Fruit fly (Drosophila melanogaster) whole organism, prepupa: Measurements from ENCODE around the gene CG1299.

Experiments
- CG10631 ChIP-seq: fragments of 200-800 bp; sonication (Bioruptor generic); optimal IDR thresholded peaks from 2 replicates; lab custom pipeline; 2016; ENCODE audit warnings: missing biosample characterization, missing genetic modification characterization
- CG10669 ChIP-seq: fragments of 200-800 bp; sonication (Bioruptor generic); optimal IDR thresholded peaks from 3 replicates; lab custom pipeline; 2018; ENCODE audit warnings: missing biosample characterization, mild to moderate bottlenecking, missing genetic modification characterization, moderate library complexity
- CG11762 ChIP-seq: fragments of 200-800 bp; sonication (Bioruptor generic); optimal IDR thresholded peaks from 3 replicates; lab custom pipeline; 2016; ENCODE audit warnings: missing biosample characterization, missing genetic modification characterization; ENCODE audit not compliant: insufficient read depth
- CG15336 ChIP-seq: fragments of 200-800 bp; sonication (Bioruptor generic); IDR thresholded peaks from 2 replicates; pipeline ENCODE4 v1.3.6; 2022; ENCODE audit warnings: missing biosample characterization, missing genetic modification characterization
- CG1621 ChIP-seq: fragments of 200-800 bp; sonication (Bioruptor generic); optimal IDR thresholded peaks from 3 replicates; lab custom pipeline; 2018; ENCODE audit warnings: missing biosample characterization, mild to moderate bottlenecking, missing genetic modification characterization
- CG3032 ChIP-seq: fragments of 200-800 bp; optimal IDR thresholded peaks from 2 replicates; lab custom pipeline; 2019; ENCODE audit warnings: missing biosample characterization, mild to moderate bottlenecking, missing genetic modification characterization, moderate library complexity
- CG31627 ChIP-seq: fragments of 200-800 bp; sonication (Bioruptor generic); optimal IDR thresholded peaks from 3 replicates; lab custom pipeline; 2016; ENCODE audit warnings: missing biosample characterization, missing genetic modification characterization
- CG32006 ChIP-seq: fragments of 200-800 bp; sonication (Bioruptor generic); optimal IDR thresholded peaks from 3 replicates; lab custom pipeline; 2017; ENCODE audit warnings: missing biosample characterization, mild to moderate bottlenecking, missing genetic modification characterization
- CG3919 ChIP-seq: fragments of 200-800 bp; sonication (Bioruptor generic); optimal IDR thresholded peaks from 3 replicates; lab custom pipeline; 2016; ENCODE audit warnings: missing biosample characterization, missing genetic modification characterization
- CG4318 ChIP-seq: fragments of 200-800 bp; sonication (Bioruptor generic); optimal IDR thresholded peaks from 3 replicates; lab custom pipeline; 2017; ENCODE audit warnings: missing biosample characterization, mild to moderate bottlenecking, missing genetic modification characterization
- CG6163 ChIP-seq: fragments of 200-800 bp; sonication (Bioruptor generic); IDR thresholded peaks from 3 replicates; pipeline ENCODE4 v1.3.6; 2022; ENCODE audit warnings: missing biosample characterization, missing genetic modification characterization
- CG6276 ChIP-seq: fragments of 200-800 bp; sonication (Bioruptor generic); optimal IDR thresholded peaks from 2 replicates; lab custom pipeline; 2017; ENCODE audit warnings: missing biosample characterization, mild to moderate bottlenecking, missing genetic modification characterization
- CG6792 ChIP-seq: fragments of 200-800 bp; sonication (Bioruptor generic); optimal IDR thresholded peaks from 3 replicates; lab custom pipeline; 2016; ENCODE audit warnings: missing biosample characterization, missing genetic modification characterization
- CG6854 ChIP-seq: fragments of 200-800 bp; sonication (Bioruptor generic); optimal IDR thresholded peaks from 2 replicates; lab custom pipeline; 2017; ENCODE audit warnings: missing biosample characterization, mild to moderate bottlenecking, missing genetic modification characterization
- CG7368 ChIP-seq: fragments of 200-800 bp; sonication (Bioruptor generic); optimal IDR thresholded peaks from 3 replicates; lab custom pipeline; 2016; ENCODE audit warnings: missing biosample characterization, missing genetic modification characterization
- CG8319 ChIP-seq: fragments of 200-800 bp; sonication (Bioruptor generic); optimal IDR thresholded peaks from 3 replicates; lab custom pipeline; 2016; ENCODE audit warnings: missing biosample characterization, missing genetic modification characterization
- CG8632 ChIP-seq: fragments of 200-800 bp; sonication (Bioruptor generic); optimal IDR thresholded peaks from 3 replicates; lab custom pipeline; 2016; ENCODE audit warnings: missing biosample characterization, missing genetic modification characterization
- CG9139 ChIP-seq: fragments of 200-800 bp; sonication (Bioruptor generic); optimal IDR thresholded peaks from 3 replicates; lab custom pipeline; 2017; ENCODE audit warnings: missing biosample characterization, mild to moderate bottlenecking, missing genetic modification characterization
- Eip75B ChIP-seq: fragments of 200-800 bp; sonication (Bioruptor generic); optimal IDR thresholded peaks from 3 replicates; lab custom pipeline; 2016; ENCODE audit warnings: missing biosample characterization, missing genetic modification characterization
- Eip78C ChIP-seq: fragments of 200-800 bp; sonication (Bioruptor generic); peaks from one replicate; lab custom pipeline; 2016; ENCODE audit warnings: missing biosample characterization, missing genetic modification characterization
- Eip93F ChIP-seq: fragments of 200-800 bp; sonication (Bioruptor generic); optimal IDR thresholded peaks from 2 replicates; lab custom pipeline; 2016; ENCODE audit warnings: missing biosample characterization, mild to moderate bottlenecking, missing genetic modification characterization
- Ets21C ChIP-seq: fragments of 200-800 bp; sonication (Bioruptor generic); optimal IDR thresholded peaks from 3 replicates; lab custom pipeline; 2016; ENCODE audit warnings: missing biosample characterization, missing genetic modification characterization
- Gug ChIP-seq: fragments of 200-800 bp; sonication (Bioruptor generic); IDR thresholded peaks from 2 replicates; pipeline ENCODE4 v1.3.6; 2022; ENCODE audit warnings: missing biosample characterization, missing genetic modification characterization
- Hr39 ChIP-seq: fragments of 200-800 bp; sonication (Bioruptor generic); optimal IDR thresholded peaks from 2 replicates; lab custom pipeline; 2016; ENCODE audit warnings: missing biosample characterization, missing genetic modification characterization
- Hr4 ChIP-seq: fragments of 200-800 bp; sonication (Bioruptor generic); optimal IDR thresholded peaks from 3 replicates; lab custom pipeline; 2016; ENCODE audit warnings: missing biosample characterization, missing genetic modification characterization
- Lpt ChIP-seq: fragments of 200-800 bp; sonication (Bioruptor generic); optimal IDR thresholded peaks from 3 replicates; lab custom pipeline; 2016; ENCODE audit warnings: missing biosample characterization, missing genetic modification characterization
- Met ChIP-seq: fragments of 200-800 bp; sonication (Bioruptor generic); optimal IDR thresholded peaks from 3 replicates; lab custom pipeline; 2016; ENCODE audit warnings: missing biosample characterization, missing genetic modification characterization
- Smox ChIP-seq: fragments of 200-800 bp; sonication (Bioruptor generic); optimal IDR thresholded peaks from 3 replicates; lab custom pipeline; 2016; ENCODE audit warnings: missing biosample characterization, missing genetic modification characterization
- Sox102F ChIP-seq: fragments of 200-800 bp; sonication (Bioruptor generic); optimal IDR thresholded peaks from 2 replicates; lab custom pipeline; 2016; ENCODE audit warnings: missing biosample characterization, mild to moderate bottlenecking, missing genetic modification characterization
- Sox14 ChIP-seq: fragments of 200-800 bp; sonication (Bioruptor generic); optimal IDR thresholded peaks from 3 replicates; lab custom pipeline; 2016; ENCODE audit warnings: missing biosample characterization, missing genetic modification characterization
- Sox15 ChIP-seq: fragments of 200-800 bp; sonication (Bioruptor generic); optimal IDR thresholded peaks from 3 replicates; lab custom pipeline; 2016; ENCODE audit warnings: missing biosample characterization, missing genetic modification characterization
- acj6 ChIP-seq: fragments of 200-800 bp; sonication (Bioruptor generic); optimal IDR thresholded peaks from 3 replicates; lab custom pipeline; 2016; ENCODE audit warnings: missing biosample characterization, missing genetic modification characterization
- dac ChIP-seq: fragments of 200-800 bp; sonication (Bioruptor generic); optimal IDR thresholded peaks from 2 replicates; lab custom pipeline; 2017; ENCODE audit warnings: missing biosample characterization, mild to moderate bottlenecking, missing genetic modification characterization
- dsx ChIP-seq: fragments of 200-800 bp; optimal IDR thresholded peaks from 3 replicates; lab custom pipeline; 2019; ENCODE audit warnings: missing biosample characterization, mild to moderate bottlenecking, missing genetic modification characterization, moderate library complexity; ENCODE audit not compliant: poor library complexity, severe bottlenecking
- eg ChIP-seq: fragments of 200-800 bp; sonication (Bioruptor generic); IDR thresholded peaks from 3 replicates; pipeline ENCODE4 v1.3.6; 2022; ENCODE audit warnings: missing biosample characterization, missing genetic modification characterization
- esn ChIP-seq: fragments of 200-800 bp; sonication (Bioruptor generic); optimal IDR thresholded peaks from 2 replicates; lab custom pipeline; 2016; ENCODE audit warnings: missing biosample characterization, mild to moderate bottlenecking, missing genetic modification characterization, moderate library complexity
- fd59A ChIP-seq: fragments of 200-800 bp; sonication (Bioruptor generic); optimal IDR thresholded peaks from 2 replicates; lab custom pipeline; 2017; ENCODE audit warnings: missing biosample characterization, mild to moderate bottlenecking, missing genetic modification characterization, missing genetic modification reagents
- fd85E ChIP-seq: fragments of 200-800 bp; sonication (Bioruptor generic); optimal IDR thresholded peaks from 3 replicates; lab custom pipeline; 2016; ENCODE audit warnings: missing biosample characterization, missing genetic modification characterization
- fkh ChIP-seq: fragments of 200-800 bp; sonication (Bioruptor generic); optimal IDR thresholded peaks from 3 replicates; lab custom pipeline; 2017; ENCODE audit warnings: missing biosample characterization, mild to moderate bottlenecking, missing genetic modification characterization, moderate library complexity
- lz ChIP-seq: fragments of 200-800 bp; sonication (Bioruptor generic); optimal IDR thresholded peaks from 3 replicates; lab custom pipeline; 2016; ENCODE audit warnings: missing biosample characterization, missing genetic modification characterization
- net ChIP-seq: fragments of 200-800 bp; sonication (Bioruptor generic); optimal IDR thresholded peaks from 3 replicates; lab custom pipeline; 2016; ENCODE audit warnings: missing biosample characterization, missing genetic modification characterization
- spab ChIP-seq: fragments of 200-800 bp; sonication (Bioruptor generic); optimal IDR thresholded peaks from 2 replicates; lab custom pipeline; 2017; ENCODE audit warnings: missing biosample characterization, mild to moderate bottlenecking, missing genetic modification characterization, missing genetic modification reagents
- ss ChIP-seq, 2 experiments: fragments of 200-800 bp; sonication (Bioruptor generic); optimal IDR thresholded peaks; 2 replicates in 1 of 2; 3 replicates in 1 of 2; lab custom pipeline; 2017 to 2018; ENCODE audit warnings: mild to moderate bottlenecking in 2 of 2, missing biosample characterization in 2 of 2, missing genetic modification characterization in 2 of 2, moderate library complexity in 1 of 2
- topi ChIP-seq: fragments of 200-800 bp; sonication (Bioruptor generic); optimal IDR thresholded peaks from 3 replicates; lab custom pipeline; 2016; ENCODE audit warnings: missing biosample characterization, missing genetic modification characterization
- vri ChIP-seq: fragments of 200-800 bp; sonication (Bioruptor generic); optimal IDR thresholded peaks from 3 replicates; lab custom pipeline; 2016; ENCODE audit warnings: missing biosample characterization, mild to moderate bottlenecking, missing genetic modification characterization

The CG1299 gene

DNA sequence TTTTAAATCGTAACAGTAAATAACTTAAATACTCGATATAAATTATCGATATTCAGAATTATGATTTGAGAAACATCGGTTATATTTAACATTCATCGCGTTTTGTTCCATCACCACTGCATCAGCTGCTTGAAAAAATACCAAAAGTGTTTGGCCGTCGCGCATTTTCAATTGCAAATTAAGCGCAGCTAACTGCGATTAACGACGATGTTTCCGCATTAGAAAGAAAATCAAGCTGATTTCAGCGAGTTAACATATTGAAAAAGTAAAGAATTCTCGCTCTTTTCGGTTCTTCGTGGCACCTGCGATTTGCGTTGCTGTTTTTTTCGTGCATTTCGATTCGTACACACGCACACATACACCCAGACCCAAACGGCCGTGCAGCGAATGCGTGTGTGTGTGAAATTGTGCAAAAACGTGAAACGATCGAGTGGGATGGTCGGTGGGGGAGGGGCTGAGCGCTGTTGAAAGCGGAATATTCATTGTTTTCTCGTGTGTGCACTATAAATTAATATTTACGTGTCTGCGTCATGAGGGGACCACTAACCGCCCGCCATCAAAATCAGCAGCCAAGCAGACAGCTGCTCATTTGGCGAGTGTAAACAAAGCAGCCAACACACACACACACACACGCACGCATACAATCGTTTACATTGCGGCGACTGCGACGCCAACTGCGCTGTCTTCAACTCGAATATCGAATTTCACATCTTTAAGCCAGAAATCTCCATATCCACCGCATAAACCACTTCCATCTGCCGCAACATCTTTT, 40.2 kb upstream of the CG1299 start, which contains the start of gene Ack (continued):
- TF ChIP-seq dsx (GFP tag; lab: Kevin White, UChicago), result no peak
- no peak for TF ChIP-seq Met (GFP tag; lab: Kevin White, UChicago)
- TF ChIP-seq CG6276 (GFP tag; lab: Kevin White, UChicago), result no peak
- TF ChIP-seq CG32006 (GFP tag; lab: Kevin White, UChicago), result no peak
- peak; percentile 56 for TF ChIP-seq Eip78C (GFP tag; lab: Kevin White, UChicago)
- TF ChIP-seq eg (GFP tag; lab: Robert Waterston, UW), result no peak
- peak; percentile 93 for TF ChIP-seq fkh (GFP tag; lab: Kevin White, UChicago)

- TF ChIP-seq Sox15 (peak; percentile 36), Ets21C (GFP tag; lab: Kevin White, UChicago) (peak; percentile 25), CG9139 (no peak), lz (GFP tag; lab: Kevin White, UChicago) (peak; percentile 49), CG3919 (GFP tag; lab: Kevin White, UChicago) (peak; percentile 74), Eip78C (GFP tag; lab: Kevin White, UChicago) (peak; percentile 94), dac (GFP tag; lab: Kevin White, UChicago) (peak; percentile 51), Hr4 (peak; percentile 88), CG6854 (GFP tag; lab: Kevin White, UChicago) (no peak), esn (peak; percentile 61), CG10669 (GFP tag; lab: Kevin White, UChicago) (peak; percentile 59), net (GFP tag; lab: Kevin White, UChicago) (peak; percentile 52), eg (GFP tag; lab: Robert Waterston, UW) (peak; percentile 71; the same call in 2 of the 3 replicates), vri (GFP tag; lab: Kevin White, UChicago) (no peak), CG6163 (GFP tag; lab: Robert Waterston, UW) (peak; percentile 53; the same call in 2 of the 3 replicates), Hr39 (GFP tag; lab: Kevin White, UChicago) (peak; percentile 60), CG10631 (GFP tag; lab: Kevin White, UChicago) (peak; percentile 24), topi (GFP tag; lab: Kevin White, UChicago) (peak; percentile 64), spab (GFP tag; lab: Kevin White, UChicago) (peak; percentile 62), acj6 (GFP tag; lab: Kevin White, UChicago) (peak; percentile 75), Met (GFP tag; lab: Kevin White, UChicago) (peak; percentile 67), CG4318 (peak; percentile 71), CG1621 (tag; lab: Kevin White, UChicago) (peak; percentile 0), Gug (GFP tag; lab: Robert Waterston, UW) (no peak; the same call in 1 of the 2 replicates), fkh (GFP tag; lab: Kevin White, UChicago) (peak; percentile 6), dsx (GFP tag; lab: Kevin White, UChicago) (peak; percentile 28), Eip93F (peak; percentile 26), Smox (GFP tag; lab: Kevin White, UChicago) (peak; percentile 21), CG3032 (tag; lab: Kevin White, UChicago) (peak; percentile 69), fd85E (GFP tag; lab: Kevin White, UChicago) (no peak), CG15336 (GFP tag; lab: Robert Waterston, UW) (peak; percentile 71), CG6792 (GFP tag; lab: Kevin White, UChicago) (peak; percentile 39), CG31627 (GFP tag; lab: Kevin White, UChicago) (peak; percentile 59), CG8632 (GFP tag; lab: Kevin White, UChicago) (peak; percentile 49), Lpt (peak; percentile 44), CG32006 (GFP tag; lab: Kevin White, UChicago) (peak; percentile 88), Sox14 (GFP tag; lab: Kevin White, UChicago) (peak; percentile 55), CG6276 (GFP tag; lab: Kevin White, UChicago) (peak; percentile 77), ss (GFP tag; optimal IDR thresholded peaks at IDR 0.05; lab: Kevin White, UChicago) (peak; percentile 51 to 77), CG8319 (GFP tag; lab: Kevin White, UChicago) (peak; percentile 40), fd59A (GFP tag; lab: Kevin White, UChicago) (peak; percentile 62), Sox102F (GFP tag; lab: Kevin White, UChicago) (peak; percentile 61), CG7368 (GFP tag; lab: Kevin White, UChicago) (peak; percentile 37), CG11762 (GFP tag; lab: Kevin White, UChicago) (peak; percentile 56), Eip75B (GFP tag; lab: Kevin White, UChicago) (peak; percentile 72)
Observed at dm6 chr3L:4108844-4109494, 39.5 kb upstream of the CG1299 start.
